Worm (Caenorhabditis elegans) whole organism, L4 larva: ENCODE measurements around the gene srp-2.

ENCODE experiments used
- D1046.2 ChIP-seq: fragments of 200-800 bp; sonication (Bioruptor generic); IDR thresholded peaks from 2 replicates; pipeline ENCODE4 v1.3.6; 2022; ENCODE audit warnings: missing genetic modification characterization, missing compliant biosample characterization
- F26F4.8 ChIP-seq: fragments of 200-800 bp; sonication (Bioruptor generic); conservative IDR thresholded peaks from 2 replicates; pipeline ENCODE4 v1.3.6; 2022; ENCODE audit warnings: missing genetic modification characterization, missing compliant biosample characterization
- F37D6.2 ChIP-seq: sonication (generic microtip); optimal IDR thresholded peaks from 2 replicates; lab custom pipeline; 2016; ENCODE audit warnings: mild to moderate bottlenecking, missing genetic modification characterization, missing compliant biosample characterization
- F49E8.2 ChIP-seq: sonication (generic microtip); optimal IDR thresholded peaks from 2 replicates; lab custom pipeline; 2016; ENCODE audit warnings: missing compliant biosample characterization, mild to moderate bottlenecking, missing genetic modification characterization, borderline replicate concordance
- R02D3.7 ChIP-seq: fragments of 150-350 bp; sonication (generic microtip); optimal IDR thresholded peaks from 3 replicates; lab custom pipeline; 2014; ENCODE audit warnings: missing biosample characterization, missing genetic modification characterization
- T26A8.4 ChIP-seq: fragments of 200-800 bp; sonication (Bioruptor generic); IDR thresholded peaks from 2 replicates; pipeline ENCODE4 v1.3.6; 2022; ENCODE audit warnings: missing genetic modification characterization, missing compliant biosample characterization
- Y48G9A.11 ChIP-seq: fragments of 200-800 bp; sonication (Bioruptor generic); IDR thresholded peaks from 2 replicates; pipeline ENCODE4 v1.3.6; 2022; ENCODE audit warnings: missing genetic modification reagents, missing genetic modification characterization, missing compliant biosample characterization
- aha-1 ChIP-seq: fragments of 150-350 bp; peaks from one replicate; lab custom pipeline; 2014; ENCODE audit warnings: missing biosample characterization, missing genetic modification characterization
- ama-1 ChIP-seq: fragments of 150-350 bp; optimal IDR thresholded peaks from 2 replicates; lab custom pipeline; 2014; ENCODE audit warnings: inconsistent platforms, mixed read lengths
- arid-1 ChIP-seq: fragments of 200-800 bp; sonication (Bioruptor generic); conservative IDR thresholded peaks from 2 replicates; pipeline ENCODE4 v1.3.6; 2022; ENCODE audit warnings: missing genetic modification reagents, missing genetic modification characterization, missing compliant biosample characterization
- ceh-28 ChIP-seq: fragments of 150-350 bp; optimal IDR thresholded peaks from 2 replicates; lab custom pipeline; 2014; ENCODE audit warnings: missing biosample characterization, missing genetic modification reagents, missing genetic modification characterization
- cey-2 ChIP-seq: sonication (generic microtip); optimal IDR thresholded peaks from 3 replicates; lab custom pipeline; 2017; ENCODE audit warnings: missing genetic modification characterization, mild to moderate bottlenecking, missing compliant biosample characterization, antibody characterized with exemption, borderline replicate concordance; ENCODE audit not compliant: insufficient read depth
- ctbp-1 ChIP-seq: fragments of 200-800 bp; sonication (Bioruptor generic); IDR thresholded peaks from 2 replicates; pipeline ENCODE4 v1.3.6; 2022; ENCODE audit warnings: missing genetic modification reagents, missing genetic modification characterization, missing compliant biosample characterization
- daf-16 ChIP-seq, 3 experiments: sonication (generic microtip); optimal IDR thresholded peaks; 2 replicates each; lab custom pipeline; 2016 to 2017; ENCODE audit warnings: missing genetic modification characterization in 3 of 3, missing genetic modification reagents in 3 of 3, mild to moderate bottlenecking in 2 of 3, missing compliant biosample characterization in 2 of 3, missing biosample characterization in 1 of 3, moderate library complexity in 1 of 3
- daf-8 ChIP-seq: fragments of 200-800 bp; sonication (Bioruptor generic); IDR thresholded peaks from 2 replicates; pipeline ENCODE4 v1.3.6; 2022; ENCODE audit warnings: missing genetic modification characterization, missing compliant biosample characterization
- dmd-6 ChIP-seq: fragments of 200-800 bp; sonication (Bioruptor generic); IDR thresholded peaks from 2 replicates; pipeline ENCODE4 v1.3.6; 2022; ENCODE audit warnings: missing genetic modification reagents, missing genetic modification characterization, missing compliant biosample characterization
- dpl-1 ChIP-seq: fragments of 150-350 bp; optimal IDR thresholded peaks from 2 replicates; lab custom pipeline; 2014; ENCODE audit warnings: missing biosample characterization, missing genetic modification reagents, missing genetic modification characterization
- duxl-1 ChIP-seq: sonication (generic microtip); optimal IDR thresholded peaks from 2 replicates; lab custom pipeline; 2016; ENCODE audit warnings: mild to moderate bottlenecking, missing genetic modification characterization, moderate library complexity, missing compliant biosample characterization; ENCODE audit not compliant: poor library complexity
- egl-27 ChIP-seq: sonication (generic microtip); optimal IDR thresholded peaks from 3 replicates; lab custom pipeline; 2017; ENCODE audit warnings: missing biosample characterization, missing genetic modification reagents, missing genetic modification characterization
- fkh-10 ChIP-seq: fragments of 150-350 bp; optimal IDR thresholded peaks from 2 replicates; lab custom pipeline; 2014; ENCODE audit warnings: missing biosample characterization, missing genetic modification reagents, missing genetic modification characterization
- hlh-30 ChIP-seq: sonication (generic microtip); optimal IDR thresholded peaks from 2 replicates; lab custom pipeline; 2017; ENCODE audit warnings: antibody characterized with exemption, mild to moderate bottlenecking, missing genetic modification characterization, missing compliant biosample characterization; ENCODE audit not compliant: insufficient read depth
- jun-1 ChIP-seq: fragments of 150-350 bp; optimal IDR thresholded peaks from 2 replicates; lab custom pipeline; 2014; ENCODE audit warnings: missing biosample characterization, missing genetic modification reagents, missing genetic modification characterization
- lin-38 ChIP-seq: fragments of 200-800 bp; sonication (Bioruptor generic); IDR thresholded peaks from 2 replicates; pipeline ENCODE4 v1.3.6; 2022; ENCODE audit warnings: missing genetic modification reagents, missing genetic modification characterization, missing compliant biosample characterization
- lsy-2 ChIP-seq, 2 experiments: fragments of 150-350 bp in 1 of 2; sonication (generic microtip) in 1 of 2; optimal IDR thresholded peaks; 2 replicates each; lab custom pipeline; 2014 to 2017; ENCODE audit warnings: missing biosample characterization in 2 of 2, missing genetic modification characterization in 2 of 2
- madf-5 ChIP-seq, 2 experiments: fragments of 200-800 bp; sonication (Bioruptor generic); IDR thresholded peaks; 2 replicates each; pipeline ENCODE4 v1.3.6; 2022; ENCODE audit warnings: missing compliant biosample characterization in 2 of 2, missing genetic modification characterization in 2 of 2
- madf-9 ChIP-seq: fragments of 200-800 bp; sonication (Bioruptor generic); conservative IDR thresholded peaks from 2 replicates; pipeline ENCODE4 v1.3.6; 2022; ENCODE audit warnings: missing genetic modification reagents, missing genetic modification characterization, missing compliant biosample characterization
- nhr-28 ChIP-seq: fragments of 150-350 bp; optimal IDR thresholded peaks from 2 replicates; lab custom pipeline; 2014; ENCODE audit warnings: missing biosample characterization, missing genetic modification characterization
- nhr-42 ChIP-seq: fragments of 200-800 bp; sonication (Bioruptor generic); IDR thresholded peaks from 2 replicates; pipeline ENCODE4 v1.3.6; 2022; ENCODE audit warnings: missing genetic modification characterization, missing compliant biosample characterization
- nhr-77 ChIP-seq: fragments of 150-350 bp; optimal IDR thresholded peaks from 2 replicates; lab custom pipeline; 2014; ENCODE audit warnings: missing biosample characterization, missing genetic modification characterization
- pha-4 ChIP-seq, 2 experiments: fragments of 150-350 bp in 1 of 2; fragments of 200-800 bp in 1 of 2; sonication (Bioruptor generic) in 1 of 2; IDR thresholded peaks in 1 of 2; optimal IDR thresholded peaks in 1 of 2; 2 replicates each; pipeline versions ENCODE4 v1.3.6 to Lab custom; 2014 to 2022; ENCODE audit warnings: missing genetic modification characterization in 2 of 2, missing genetic modification reagents in 2 of 2, missing biosample characterization in 1 of 2, missing compliant biosample characterization in 1 of 2
- rbr-2 ChIP-seq: sonication (generic microtip); optimal IDR thresholded peaks from 2 replicates; lab custom pipeline; 2016; ENCODE audit warnings: missing genotype, missing genetic modification characterization, missing compliant biosample characterization
- set-16 ChIP-seq: fragments of 200-800 bp; sonication (Bioruptor generic); IDR thresholded peaks from 2 replicates; pipeline ENCODE4 v1.3.6; 2022; ENCODE audit warnings: missing genetic modification reagents, missing genetic modification characterization, missing compliant biosample characterization
- snpc-1.2 ChIP-seq: fragments of 200-800 bp; sonication (Bioruptor generic); IDR thresholded peaks from 2 replicates; pipeline ENCODE4 v1.3.6; 2022; ENCODE audit warnings: missing genetic modification reagents, missing genetic modification characterization, missing compliant biosample characterization
- unc-130 ChIP-seq: sonication (generic microtip); optimal IDR thresholded peaks from 2 replicates; lab custom pipeline; 2016; ENCODE audit warnings: missing genetic modification reagents, missing genetic modification characterization, missing compliant biosample characterization

Gene srp-2

ce11 chrV:773256-773655 lies 10.8 kb downstream of the srp-2 start, which contains the start of gene sti-1 (continued):
- TF ChIP-seq fkh-10 (GFP tag; lab: Kevin White, UChicago) (peak; percentile 35), nhr-28 (tag; lab: Kevin White, UChicago) (peak; percentile 83)

- TF ChIP-seq set-16 (GFP tag; lab: Robert Waterston, UW) (peak; percentile 72), hlh-30 (tag; lab: Kevin White, UChicago) (no peak), madf-5 (GFP tag; IDR thresholded peaks at IDR 0.05; lab: Robert Waterston, UW) (0 out of 4 replicates have a peak, but pooled peaks of 1 of the 2 experiments have one; percentile 30)
These were observed 11.9 kb downstream of the srp-2 start for ce11 chrV:774341-774740.

ce11 chrV:774875-775359 lies 12.5 kb downstream of the srp-2 start, which contains the start of gene srbc-58:
Gene srbc-58, plus strand, starts transcription at chrV:774995.
- TF ChIP-seq rbr-2 (tag; lab: Kevin White, UChicago) (peak; percentile 21), egl-27 (no peak), nhr-42 (0 out of 2 replicates have a peak, but pooled peaks have one; percentile 38), daf-16 (GFP tag; optimal IDR thresholded peaks at IDR 0.05; lab: Kevin White, UChicago) (no peak), daf-16 (tag; optimal IDR thresholded peaks at IDR 0.05; lab: Kevin White, UChicago) (peak; percentile 14), ama-1 (peak; percentile 69), aha-1 (tag; lab: Kevin White, UChicago) (peak; percentile 68), snpc-1.2 (GFP tag; lab: Robert Waterston, UW) (0 out of 2 replicates have a peak, but pooled peaks have one; percentile 35), unc-130 (GFP tag; lab: Kevin White, UChicago) (peak; percentile 6), F49E8.2 (tag; lab: Kevin White, UChicago) (peak; percentile 86), R02D3.7 (tag; lab: Kevin White, UChicago) (peak; percentile 60), D1046.2 (GFP tag; lab: Robert Waterston, UW) (no peak), daf-8 (GFP tag; lab: Robert Waterston, UW) (no peak), jun-1 (tag; lab: Kevin White, UChicago) (no peak), cey-2 (no peak), lin-38 (GFP tag; lab: Robert Waterston, UW) (peak; percentile 87), Y48G9A.11 (GFP tag; lab: Robert Waterston, UW) (no peak), dmd-6 (GFP tag; lab: Robert Waterston, UW) (no peak), lsy-2 (tag; optimal IDR thresholded peaks at IDR 0.05; lab: Kevin White, UChicago) (peak in 1 of 2 experiments; percentile 52), pha-4 (GFP tag; IDR thresholded peaks at IDR 0.05; lab: Robert Waterston, UW) (peak; percentile 11; the same call in 1 of the 2 replicates), pha-4 (tag; optimal IDR thresholded peaks at IDR 0.05; lab: Kevin White, UChicago) (no peak), arid-1 (peak; percentile 70), T26A8.4 (GFP tag; lab: Robert Waterston, UW) (0 out of 2 replicates have a peak, but pooled peaks have one; percentile 63), ctbp-1 (0 out of 2 replicates have a peak, but pooled peaks have one; percentile 21)

- peak; percentile 100 for TF ChIP-seq nhr-77
- peak; percentile 100 for TF ChIP-seq nhr-28 (tag; lab: Kevin White, UChicago)
- peak; percentile 20 for TF ChIP-seq duxl-1 (tag; lab: Kevin White, UChicago)
- no peak for TF ChIP-seq F26F4.8
- TF ChIP-seq nhr-42, result peak; percentile 95
- TF ChIP-seq jun-1 (tag; lab: Kevin White, UChicago), result no peak
- TF ChIP-seq dpl-1 (GFP tag; lab: Kevin White, UChicago), result peak; percentile 3
These were observed 14.8 kb downstream of the srp-2 start, which contains the start of gene R09E12.9 for ce11 chrV:777285-777684. Gene R09E12.9, plus strand, starts transcription at chrV:777600.

ce11 chrV:778339-778738 lies 15.9 kb downstream of the srp-2 start, which contains the start of gene srbc-59:
Gene srbc-59, plus strand, starts transcription at chrV:778639.
- TF ChIP-seq aha-1 (tag; lab: Kevin White, UChicago) (no peak), F37D6.2 (tag; lab: Kevin White, UChicago) (no peak), ceh-28 (tag; lab: Kevin White, UChicago) (no peak), madf-9 (no peak)
- TF ChIP-seq, all 104 proteins: peak for 0
